Worm (Caenorhabditis elegans) whole organism, L3 larva: ENCODE measurements around the gene E04F6.8.

Experiments
- R02D3.7 ChIP-seq: fragments of 150-350 bp; optimal IDR thresholded peaks from 2 replicates; lab custom pipeline; 2014; ENCODE audit warnings: missing biosample characterization, missing genetic modification characterization
- ZK546.5 ChIP-seq: sonication (generic microtip); optimal IDR thresholded peaks from 2 replicates; lab custom pipeline; 2017; ENCODE audit warnings: missing biosample characterization, missing genetic modification characterization
- aly-2 ChIP-seq: fragments of 150-350 bp; optimal IDR thresholded peaks from 2 replicates; lab custom pipeline; 2014; ENCODE audit warnings: missing biosample characterization, missing genetic modification characterization
- ama-1 ChIP-seq: fragments of 150-350 bp; optimal IDR thresholded peaks from 2 replicates; lab custom pipeline; 2018
- ceh-16 ChIP-seq: sonication (generic microtip); optimal IDR thresholded peaks from 2 replicates; lab custom pipeline; 2017; ENCODE audit warnings: missing biosample characterization, missing genetic modification characterization
- ceh-28 ChIP-seq: fragments of 150-350 bp; optimal IDR thresholded peaks from 2 replicates; lab custom pipeline; 2014; ENCODE audit warnings: missing biosample characterization, missing genetic modification reagents, missing genetic modification characterization
- ceh-82 ChIP-seq: fragments of 150-350 bp; optimal IDR thresholded peaks from 2 replicates; lab custom pipeline; 2014; ENCODE audit warnings: missing biosample characterization, missing genetic modification characterization
- ceh-9 ChIP-seq: sonication (generic microtip); optimal IDR thresholded peaks from 2 replicates; lab custom pipeline; 2018; ENCODE audit warnings: missing biosample characterization, missing genetic modification characterization
- daf-12 ChIP-seq: fragments of 150-350 bp; optimal IDR thresholded peaks from 2 replicates; lab custom pipeline; 2014; ENCODE audit warnings: missing biosample characterization, missing genetic modification reagents, missing genetic modification characterization
- egl-27 ChIP-seq: sonication (generic microtip); optimal IDR thresholded peaks from 4 replicates; lab custom pipeline; 2017; ENCODE audit warnings: missing biosample characterization, missing genetic modification reagents, missing genetic modification characterization
- egl-5 ChIP-seq: fragments of 150-350 bp; optimal IDR thresholded peaks from 2 replicates; lab custom pipeline; 2017; ENCODE audit warnings: missing biosample characterization, missing genetic modification reagents, missing genetic modification characterization, inconsistent platforms
- elt-1 ChIP-seq: fragments of 150-350 bp; optimal IDR thresholded peaks from 2 replicates; lab custom pipeline; 2014; ENCODE audit warnings: missing biosample characterization, missing genetic modification characterization
- elt-2 ChIP-seq: sonication (generic microtip); optimal IDR thresholded peaks from 2 replicates; lab custom pipeline; 2016; ENCODE audit warnings: missing genetic modification reagents, mild to moderate bottlenecking, missing genetic modification characterization, missing compliant biosample characterization
- elt-3 ChIP-seq, 3 experiments: fragments of 150-350 bp in 1 of 3; sonication (generic microtip) in 2 of 3; optimal IDR thresholded peaks; 2 replicates in 2 of 3; 4 replicates in 1 of 3; lab custom pipeline; 2014 to 2017; ENCODE audit warnings: missing biosample characterization in 3 of 3, missing genetic modification characterization in 3 of 3
- eor-1 ChIP-seq, 2 experiments: fragments of 150-350 bp; optimal IDR thresholded peaks; 2 replicates each; lab custom pipeline; 2014 to 2018; ENCODE audit warnings: missing biosample characterization in 2 of 2, missing genetic modification characterization in 2 of 2
- fkh-10 ChIP-seq: sonication (generic microtip); optimal IDR thresholded peaks from 2 replicates; lab custom pipeline; 2017; ENCODE audit warnings: missing biosample characterization, missing genetic modification reagents, missing genetic modification characterization
- fkh-2 ChIP-seq: fragments of 150-350 bp; optimal IDR thresholded peaks from 2 replicates; lab custom pipeline; 2014; ENCODE audit warnings: missing biosample characterization, missing genetic modification reagents, missing genetic modification characterization
- fos-1 ChIP-seq: fragments of 150-350 bp; optimal IDR thresholded peaks from 2 replicates; lab custom pipeline; 2014; ENCODE audit warnings: missing biosample characterization, missing genetic modification characterization
- hmg-11 ChIP-seq: sonication (generic microtip); optimal IDR thresholded peaks from 2 replicates; lab custom pipeline; 2016; ENCODE audit warnings: missing genetic modification characterization, missing compliant biosample characterization
- jun-1 ChIP-seq: fragments of 150-350 bp; optimal IDR thresholded peaks from 2 replicates; lab custom pipeline; 2014; ENCODE audit warnings: missing biosample characterization, missing genetic modification reagents, missing genetic modification characterization
- lin-15B ChIP-seq: fragments of 150-350 bp; optimal IDR thresholded peaks from 2 replicates; lab custom pipeline; 2014; ENCODE audit warnings: missing biosample characterization, missing genetic modification characterization
- lin-39 ChIP-seq: fragments of 150-350 bp; optimal IDR thresholded peaks from 2 replicates; lab custom pipeline; 2018; ENCODE audit warnings: missing biosample characterization, missing genetic modification reagents, missing genetic modification characterization
- lsy-12 ChIP-seq: sonication (generic microtip); optimal IDR thresholded peaks from 2 replicates; lab custom pipeline; 2016; ENCODE audit warnings: mild to moderate bottlenecking, missing genetic modification characterization, missing compliant biosample characterization
- mdl-1 ChIP-seq: fragments of 150-350 bp; optimal IDR thresholded peaks from 2 replicates; lab custom pipeline; 2014; ENCODE audit warnings: missing biosample characterization, missing genetic modification characterization
- mml-1 ChIP-seq: fragments of 150-350 bp; sonication (generic microtip); optimal IDR thresholded peaks from 3 replicates; lab custom pipeline; 2014; ENCODE audit warnings: missing biosample characterization, missing genetic modification characterization
- nfya-1 ChIP-seq: sonication (generic microtip); optimal IDR thresholded peaks from 2 replicates; lab custom pipeline; 2017; ENCODE audit warnings: missing genetic modification characterization, mild to moderate bottlenecking, missing compliant biosample characterization, antibody characterized with exemption, moderate library complexity; ENCODE audit not compliant: insufficient read depth
- nhr-11 ChIP-seq: fragments of 150-350 bp; optimal IDR thresholded peaks from 2 replicates; lab custom pipeline; 2014; ENCODE audit warnings: missing biosample characterization, missing genetic modification characterization
- nhr-12 ChIP-seq: fragments of 150-350 bp; optimal IDR thresholded peaks from 2 replicates; lab custom pipeline; 2014; ENCODE audit warnings: missing biosample characterization, missing genetic modification characterization
- nhr-23 ChIP-seq: fragments of 150-350 bp; optimal IDR thresholded peaks from 2 replicates; lab custom pipeline; 2014; ENCODE audit warnings: missing biosample characterization, missing genetic modification reagents, missing genetic modification characterization
- nhr-237 ChIP-seq: fragments of 150-350 bp; optimal IDR thresholded peaks from 2 replicates; lab custom pipeline; 2014; ENCODE audit warnings: missing biosample characterization, missing genetic modification characterization
- nhr-25 ChIP-seq: sonication (generic microtip); optimal IDR thresholded peaks from 2 replicates; lab custom pipeline; 2017; ENCODE audit warnings: missing biosample characterization, missing genetic modification characterization
- nhr-28 ChIP-seq: fragments of 150-350 bp; optimal IDR thresholded peaks from 2 replicates; lab custom pipeline; 2014; ENCODE audit warnings: missing biosample characterization, missing genetic modification characterization
- nhr-43 ChIP-seq: sonication (generic microtip); optimal IDR thresholded peaks from 2 replicates; lab custom pipeline; 2016; ENCODE audit warnings: mild to moderate bottlenecking, missing genetic modification characterization, missing compliant biosample characterization; ENCODE audit not compliant: poor library complexity, severe bottlenecking
- nhr-67 ChIP-seq: fragments of 150-350 bp; optimal IDR thresholded peaks from 2 replicates; lab custom pipeline; 2014; ENCODE audit warnings: missing biosample characterization, missing genetic modification characterization
- nhr-76 ChIP-seq: fragments of 150-350 bp; sonication (generic microtip); optimal IDR thresholded peaks from 5 replicates; lab custom pipeline; 2014; ENCODE audit warnings: missing biosample characterization, missing genetic modification characterization
- nhr-77 ChIP-seq: fragments of 150-350 bp; optimal IDR thresholded peaks from 2 replicates; lab custom pipeline; 2014; ENCODE audit warnings: missing biosample characterization, missing genetic modification characterization
- pha-4 ChIP-seq: fragments of 150-350 bp; optimal IDR thresholded peaks from 2 replicates; lab custom pipeline; 2014; ENCODE audit warnings: missing biosample characterization, missing genetic modification reagents, missing genetic modification characterization
- pqm-1 ChIP-seq: fragments of 150-350 bp; optimal IDR thresholded peaks from 2 replicates; lab custom pipeline; 2017; ENCODE audit warnings: missing biosample characterization, missing genetic modification characterization, inconsistent platforms
- sea-2 ChIP-seq: fragments of 150-350 bp; sonication (generic microtip); optimal IDR thresholded peaks from 4 replicates; lab custom pipeline; 2014; ENCODE audit warnings: missing biosample characterization, missing genetic modification reagents, missing genetic modification characterization
- skn-1 ChIP-seq: fragments of 150-350 bp; optimal IDR thresholded peaks from 2 replicates; lab custom pipeline; 2014; ENCODE audit warnings: missing biosample characterization, missing genetic modification characterization
- snpc-4 ChIP-seq: fragments of 150-350 bp; optimal IDR thresholded peaks from 2 replicates; lab custom pipeline; 2014; ENCODE audit warnings: missing biosample characterization, missing genetic modification characterization
- tbx-2 ChIP-seq: sonication (generic microtip); optimal IDR thresholded peaks from 2 replicates; lab custom pipeline; 2016; ENCODE audit warnings: mild to moderate bottlenecking, missing genetic modification characterization, missing compliant biosample characterization
- unc-39 ChIP-seq: sonication (generic microtip); optimal IDR thresholded peaks from 4 replicates; lab custom pipeline; 2017; ENCODE audit warnings: missing biosample characterization, missing genetic modification characterization
- unc-62 ChIP-seq: fragments of 150-350 bp; sonication (generic microtip); optimal IDR thresholded peaks from 4 replicates; lab custom pipeline; 2014; ENCODE audit warnings: missing biosample characterization, missing genetic modification reagents, missing genetic modification characterization
- zag-1 ChIP-seq: fragments of 150-350 bp; optimal IDR thresholded peaks from 2 replicates; lab custom pipeline; 2014; ENCODE audit warnings: missing biosample characterization, missing genetic modification characterization
- ztf-11 ChIP-seq: fragments of 150-350 bp; optimal IDR thresholded peaks from 2 replicates; lab custom pipeline; 2014; ENCODE audit warnings: missing biosample characterization, missing genetic modification characterization
- ztf-4 ChIP-seq: fragments of 150-350 bp; optimal IDR thresholded peaks from 2 replicates; lab custom pipeline; 2014; ENCODE audit warnings: missing biosample characterization, missing genetic modification characterization

Gene E04F6.8

ce11 chrII:7203110-7203509 lies 8.1 kb downstream of the E04F6.8 start, which contains the start of gene srd-56:
srd-56 (minus strand) TSS chrII:7203210.
- TF ChIP-seq egl-27 (tag; lab: Kevin White, UChicago) (no peak), aly-2 (tag; lab: Kevin White, UChicago) (no peak), ztf-11 (tag; lab: Kevin White, UChicago) (no peak), R02D3.7 (no peak), tbx-2 (tag; lab: Kevin White, UChicago) (no peak), elt-2 (no peak), nhr-76 (no peak), daf-12 (tag; lab: Kevin White, UChicago) (no peak), nhr-28 (tag; lab: Kevin White, UChicago) (no peak), nhr-43 (tag; lab: Kevin White, UChicago) (no peak), ama-1 (no peak), hmg-11 (tag; lab: Kevin White, UChicago) (no peak), snpc-4 (tag; lab: Kevin White, UChicago) (no peak), mml-1 (tag; lab: Kevin White, UChicago) (no peak), pqm-1 (no peak), nhr-67 (no peak), ZK546.5 (no peak)

- TF ChIP-seq nhr-25 (peak; percentile 83), ztf-4 (tag; lab: Kevin White, UChicago) (no peak), unc-39 (tag; lab: Kevin White, UChicago) (no peak), egl-27 (tag; lab: Kevin White, UChicago) (no peak), sea-2 (GFP tag; lab: Kevin White, UChicago) (peak; percentile 24), ZK546.5 (no peak), ceh-16 (tag; lab: Kevin White, UChicago) (no peak), nhr-11 (tag; lab: Kevin White, UChicago) (no peak), nhr-76 (no peak), nhr-12 (tag; lab: Kevin White, UChicago) (no peak), egl-5 (tag; lab: Kevin White, UChicago) (no peak), eor-1 (tag; optimal IDR thresholded peaks at IDR 0.05; lab: Kevin White, UChicago) (no peak), skn-1 (tag; lab: Kevin White, UChicago) (no peak), ztf-11 (tag; lab: Kevin White, UChicago) (no peak), nhr-237 (tag; lab: Kevin White, UChicago) (no peak), nhr-23 (tag; lab: Kevin White, UChicago) (peak; percentile 34), fos-1 (no peak), lin-15B (tag; lab: Kevin White, UChicago) (no peak), ama-1 (no peak), nhr-67 (no peak), elt-2 (peak; percentile 41), aly-2 (tag; lab: Kevin White, UChicago) (no peak), nhr-43 (tag; lab: Kevin White, UChicago) (peak; percentile 78), pqm-1 (no peak), zag-1 (no peak), elt-1 (no peak), hmg-11 (tag; lab: Kevin White, UChicago) (no peak), pha-4 (tag; lab: Kevin White, UChicago) (peak; percentile 46), tbx-2 (tag; lab: Kevin White, UChicago) (peak; percentile 78), jun-1 (tag; lab: Kevin White, UChicago) (no peak), snpc-4 (tag; lab: Kevin White, UChicago) (peak; percentile 99), lin-39 (tag; lab: Kevin White, UChicago) (peak; percentile 66), mdl-1 (tag; lab: Kevin White, UChicago) (no peak), unc-62 (no peak), fkh-2 (tag; lab: Kevin White, UChicago) (no peak), lsy-12 (tag; lab: Kevin White, UChicago) (peak; percentile 76), nhr-28 (tag; lab: Kevin White, UChicago) (no peak), nfya-1 (tag; lab: Kevin White, UChicago) (peak; percentile 67), ceh-28 (no peak), elt-3 (tag; optimal IDR thresholded peaks at IDR 0.05; lab: Kevin White, UChicago) (peak in 1 of 3 experiments; percentile 42), R02D3.7 (peak; percentile 56), fkh-10 (GFP tag; lab: Kevin White, UChicago) (no peak), nhr-77 (no peak), ceh-9 (tag; lab: Kevin White, UChicago) (no peak), daf-12 (tag; lab: Kevin White, UChicago) (no peak), mml-1 (tag; lab: Kevin White, UChicago) (no peak), ceh-82 (tag; lab: Kevin White, UChicago) (peak; percentile 33)
These were observed 11.1 kb downstream of the E04F6.8 start, which contains the start of gene pcrg-1 for ce11 chrII:7200051-7200599. pcrg-1 (plus strand) TSS chrII:7200549.
